Comparison of ENCODE assay signal across 4 worm cellular contexts in genomic region chrIV:7487554-7488456, ce11.
TF ChIP-seq lines count a peak whose summit lies in the region.

Gene his-60, minus strand, starts transcription at chrIV:7487992.
Gene his-59, plus strand, starts transcription at chrIV:7488249.

TF ChIP-seq in whole organism, L2 larva, 48 proteins besides CTCF, POLR2A, EP300 and RAD21 (continued from another document):
- no peak for TF ChIP-seq unc-55 (GFP tag; optimal IDR thresholded peaks at IDR 0.05; lab: Kevin White, UChicago)
- TF ChIP-seq nhr-11 (tag; optimal IDR thresholded peaks at IDR 0.05; lab: Kevin White, UChicago), result no peak
- no peak for TF ChIP-seq nhr-129 (tag; optimal IDR thresholded peaks at IDR 0.05; lab: Kevin White, UChicago)
- peak; percentile 11 for TF ChIP-seq sem-4 (tag; optimal IDR thresholded peaks at IDR 0.05; lab: Kevin White, UChicago)
- no peak for TF ChIP-seq lsy-2 (tag; optimal IDR thresholded peaks at IDR 0.05; lab: Kevin White, UChicago)
- peak; percentile 58 for TF ChIP-seq mab-5 (tag; optimal IDR thresholded peaks at IDR 0.05; lab: Kevin White, UChicago)
- TF ChIP-seq C34F6.9 (tag; optimal IDR thresholded peaks at IDR 0.05; lab: Kevin White, UChicago), result no peak
- no peak for TF ChIP-seq ztf-4 (tag; optimal IDR thresholded peaks at IDR 0.05; lab: Kevin White, UChicago)

TF ChIP-seq in whole organism, L4 larva, 104 proteins besides CTCF, POLR2A, EP300 and RAD21 (continued from another document and continues in another):
- TF ChIP-seq lin-1 (GFP tag; IDR thresholded peaks at IDR 0.05; lab: Robert Waterston, UW), result peak; percentile 37; the same call in 1 of the 2 replicates
- peak; percentile 76 for TF ChIP-seq hlh-11 (tag; optimal IDR thresholded peaks at IDR 0.05; lab: Kevin White, UChicago)
- peak; percentile 51 for TF ChIP-seq aha-1 (tag; lab: Kevin White, UChicago)
- peak; percentile 85 for TF ChIP-seq lim-7 (GFP tag; IDR thresholded peaks at IDR 0.05; lab: Robert Waterston, UW)
- TF ChIP-seq ztf-7 (tag; optimal IDR thresholded peaks at IDR 0.05; lab: Kevin White, UChicago), result no peak
- TF ChIP-seq madf-9 (GFP tag; conservative IDR thresholded peaks at IDR 0.05; lab: Robert Waterston, UW), result no peak
- no peak for TF ChIP-seq hlh-30 (tag; optimal IDR thresholded peaks at IDR 0.05; lab: Kevin White, UChicago; ENCODE audit: insufficient read depth)
- TF ChIP-seq lin-29 (GFP tag; IDR thresholded peaks at IDR 0.05; lab: Robert Waterston, UW), result no peak
- TF ChIP-seq duxl-1 (tag; optimal IDR thresholded peaks at IDR 0.05; lab: Kevin White, UChicago; ENCODE audit: poor library complexity), result no peak
- peak; percentile 59; the same call in 1 of the 2 replicates for TF ChIP-seq php-3 (GFP tag; IDR thresholded peaks at IDR 0.05; lab: Robert Waterston, UW)
- TF ChIP-seq pha-4 (GFP tag; IDR thresholded peaks at IDR 0.05; lab: Robert Waterston, UW), result peak; percentile 21
- no peak for TF ChIP-seq pha-4 (tag; optimal IDR thresholded peaks at IDR 0.05; lab: Kevin White, UChicago)
- no peak for TF ChIP-seq cey-2 (tag; optimal IDR thresholded peaks at IDR 0.05; lab: Kevin White, UChicago; ENCODE audit: borderline replicate concordance, insufficient read depth)
- TF ChIP-seq dpl-1 (GFP tag; optimal IDR thresholded peaks at IDR 0.05; lab: Kevin White, UChicago), result peak; percentile 43
- TF ChIP-seq nhr-6 (tag; optimal IDR thresholded peaks at IDR 0.05; lab: Kevin White, UChicago), result peak; percentile 82
- TF ChIP-seq lin-13 (GFP tag; optimal IDR thresholded peaks at IDR 0.05; lab: Kevin White, UChicago), result no peak
- TF ChIP-seq unc-39 (tag; optimal IDR thresholded peaks at IDR 0.05; lab: Kevin White, UChicago), result no peak
- TF ChIP-seq F10B5.3 (tag; optimal IDR thresholded peaks at IDR 0.05; lab: Kevin White, UChicago), result no peak
- TF ChIP-seq Y105C5A.15 (GFP tag; IDR thresholded peaks at IDR 0.05; lab: Robert Waterston, UW), result peak; percentile 50; the same call in 1 of the 2 replicates
- peak; percentile 48 for TF ChIP-seq lin-38 (GFP tag; IDR thresholded peaks at IDR 0.05; lab: Robert Waterston, UW)
- TF ChIP-seq ces-1 (GFP tag; optimal IDR thresholded peaks at IDR 0.05; lab: Kevin White, UChicago), result no peak
- TF ChIP-seq daf-12 (tag; optimal IDR thresholded peaks at IDR 0.05; lab: Kevin White, UChicago), result no peak
- TF ChIP-seq fos-1 (tag; optimal IDR thresholded peaks at IDR 0.05; lab: Kevin White, UChicago), result no peak
- no peak for TF ChIP-seq madf-5 (GFP tag; IDR thresholded peaks at IDR 0.05; lab: Robert Waterston, UW)
- peak; percentile 55 for TF ChIP-seq rbr-2 (tag; optimal IDR thresholded peaks at IDR 0.05; lab: Kevin White, UChicago)
- TF ChIP-seq F37D6.2 (tag; optimal IDR thresholded peaks at IDR 0.05; lab: Kevin White, UChicago), result no peak
- TF ChIP-seq lin-15B (tag; optimal IDR thresholded peaks at IDR 0.05; lab: Kevin White, UChicago), result no peak
- no peak for TF ChIP-seq snpc-4 (tag; optimal IDR thresholded peaks at IDR 0.05; lab: Kevin White, UChicago)
- no peak for TF ChIP-seq Y48G9A.11 (GFP tag; IDR thresholded peaks at IDR 0.05; lab: Robert Waterston, UW)
- TF ChIP-seq Y75B8A.6 (GFP tag; IDR thresholded peaks at IDR 0.05; lab: Robert Waterston, UW), result no peak
- peak; percentile 46; the same call in 1 of the 2 replicates for TF ChIP-seq nhr-42 (GFP tag; IDR thresholded peaks at IDR 0.05; lab: Robert Waterston, UW)
- TF ChIP-seq nhr-11 (tag; optimal IDR thresholded peaks at IDR 0.05; lab: Kevin White, UChicago), result no peak
- no peak for TF ChIP-seq unc-130 (GFP tag; optimal IDR thresholded peaks at IDR 0.05; lab: Kevin White, UChicago)
- no peak for TF ChIP-seq mxl-2 (GFP tag; conservative IDR thresholded peaks at IDR 0.05; lab: Robert Waterston, UW)
- no peak for TF ChIP-seq aly-2 (tag; optimal IDR thresholded peaks at IDR 0.05; lab: Kevin White, UChicago)
- TF ChIP-seq daf-8 (GFP tag; IDR thresholded peaks at IDR 0.05; lab: Robert Waterston, UW), result no peak
- peak; percentile 82 for TF ChIP-seq nhr-48 (tag; optimal IDR thresholded peaks at IDR 0.05; lab: Kevin White, UChicago)
- TF ChIP-seq egl-27 (tag; optimal IDR thresholded peaks at IDR 0.05; lab: Kevin White, UChicago), result no peak
- peak; percentile 23; the same call in 1 of the 2 replicates for TF ChIP-seq hmg-1.1 (GFP tag; IDR thresholded peaks at IDR 0.05; lab: Robert Waterston, UW)
- TF ChIP-seq ceh-44 (GFP tag; IDR thresholded peaks at IDR 0.05; lab: Robert Waterston, UW), result no peak
- TF ChIP-seq ceh-62 (tag; optimal IDR thresholded peaks at IDR 0.05; lab: Kevin White, UChicago), result no peak

TF ChIP-seq in whole organism, late embryonic, 69 proteins besides CTCF, POLR2A, EP300 and RAD21 (continued from another document):
- TF ChIP-seq elt-4 (tag; optimal IDR thresholded peaks at IDR 0.05; lab: Kevin White, UChicago) (no peak), ceh-19 (GFP tag; optimal IDR thresholded peaks at IDR 0.05; lab: Kevin White, UChicago) (no peak), elt-2 (tag; optimal IDR thresholded peaks at IDR 0.05; lab: Kevin White, UChicago) (peak; percentile 16), nhr-232 (tag; optimal IDR thresholded peaks at IDR 0.05; lab: Kevin White, UChicago) (no peak), unc-42 (tag; optimal IDR thresholded peaks at IDR 0.05; lab: Kevin White, UChicago) (no peak), ceh-34 (tag; optimal IDR thresholded peaks at IDR 0.05; lab: Kevin White, UChicago) (peak; percentile 77), zip-5 (tag; optimal IDR thresholded peaks at IDR 0.05; lab: Kevin White, UChicago) (no peak), ttx-3 (tag; optimal IDR thresholded peaks at IDR 0.05; lab: Kevin White, UChicago) (no peak), ceh-45 (GFP tag; IDR thresholded peaks at IDR 0.05; lab: Robert Waterston, UW) (no peak), gmeb-2 (tag; optimal IDR thresholded peaks at IDR 0.05; lab: Kevin White, UChicago) (no peak), pqm-1 (tag; optimal IDR thresholded peaks at IDR 0.05; lab: Kevin White, UChicago) (no peak), hlh-15 (tag; optimal IDR thresholded peaks at IDR 0.05; lab: Kevin White, UChicago) (no peak), ceh-24 (tag; optimal IDR thresholded peaks at IDR 0.05; lab: Kevin White, UChicago) (no peak), mec-3 (tag; optimal IDR thresholded peaks at IDR 0.05; lab: Kevin White, UChicago; ENCODE audit: borderline replicate concordance) (no peak), C08G9.2 (tag; optimal IDR thresholded peaks at IDR 0.05; lab: Kevin White, UChicago) (no peak), ceh-18 (tag; optimal IDR thresholded peaks at IDR 0.05; lab: Kevin White, UChicago) (no peak), madf-2 (tag; optimal IDR thresholded peaks at IDR 0.05; lab: Kevin White, UChicago) (no peak), pros-1 (tag; optimal IDR thresholded peaks at IDR 0.05; lab: Kevin White, UChicago) (peak; percentile 31), rnt-1 (tag; optimal IDR thresholded peaks at IDR 0.05; lab: Kevin White, UChicago) (no peak), eyg-1 (tag; optimal IDR thresholded peaks at IDR 0.05; lab: Kevin White, UChicago) (no peak), lin-11 (tag; optimal IDR thresholded peaks at IDR 0.05; lab: Kevin White, UChicago) (no peak), ztf-16 (tag; optimal IDR thresholded peaks at IDR 0.05; lab: Kevin White, UChicago) (peak; percentile 16), odd-2 (tag; optimal IDR thresholded peaks at IDR 0.05; lab: Kevin White, UChicago) (no peak), ama-1 (optimal IDR thresholded peaks at IDR 0.05; lab: Kevin White, UChicago) (peak; percentile 90), ceh-6 (GFP tag; optimal IDR thresholded peaks at IDR 0.05; lab: Kevin White, UChicago) (peak; percentile 0), sdc-2 (tag; optimal IDR thresholded peaks at IDR 0.05; lab: Kevin White, UChicago) (peak; percentile 57), ceh-14 (tag; optimal IDR thresholded peaks at IDR 0.05; lab: Kevin White, UChicago) (no peak), ceh-31 (tag; optimal IDR thresholded peaks at IDR 0.05; lab: Kevin White, UChicago) (peak; percentile 77), nfya-1 (tag; optimal IDR thresholded peaks at IDR 0.05; lab: Kevin White, UChicago) (peak; percentile 33), Y22D7AL.16 (tag; optimal IDR thresholded peaks at IDR 0.05; lab: Kevin White, UChicago) (no peak), dve-1 (tag; optimal IDR thresholded peaks at IDR 0.05; lab: Kevin White, UChicago) (no peak), C38D4.7 (GFP tag; optimal IDR thresholded peaks at IDR 0.05; lab: Kevin White, UChicago) (no peak), fkh-6 (tag; optimal IDR thresholded peaks at IDR 0.05; lab: Kevin White, UChicago) (no peak), tbx-7 (tag; optimal IDR thresholded peaks at IDR 0.05; lab: Kevin White, UChicago) (peak; percentile 19), ets-4 (tag; optimal IDR thresholded peaks at IDR 0.05; lab: Kevin White, UChicago) (no peak), pax-1 (tag; optimal IDR thresholded peaks at IDR 0.05; lab: Kevin White, UChicago) (no peak), pha-2 (tag; optimal IDR thresholded peaks at IDR 0.05; lab: Kevin White, UChicago) (no peak), ceh-2 (tag; optimal IDR thresholded peaks at IDR 0.05; lab: Kevin White, UChicago) (no peak), hlh-8 (tag; optimal IDR thresholded peaks at IDR 0.05; lab: Kevin White, UChicago) (no peak), unc-86 (tag; optimal IDR thresholded peaks at IDR 0.05; lab: Kevin White, UChicago) (no peak), hlh-6 (tag; optimal IDR thresholded peaks at IDR 0.05; lab: Kevin White, UChicago) (no peak), lim-6 (tag; optimal IDR thresholded peaks at IDR 0.05; lab: Kevin White, UChicago) (no peak), nhr-11 (tag; optimal IDR thresholded peaks at IDR 0.05; lab: Kevin White, UChicago) (no peak)

TF ChIP-seq in whole organism, mixed stage, embryonic, 35 proteins besides CTCF, POLR2A, EP300 and RAD21 (continued from another document):
- no peak for TF ChIP-seq elt-1 (tag; optimal IDR thresholded peaks at IDR 0.05; lab: Kevin White, UChicago; ENCODE audit: borderline replicate concordance, insufficient read depth)
- TF ChIP-seq mab-5 (tag; optimal IDR thresholded peaks at IDR 0.05; lab: Kevin White, UChicago), result no peak
- no peak for TF ChIP-seq blmp-1 (tag; optimal IDR thresholded peaks at IDR 0.05; lab: Kevin White, UChicago)
- peak; percentile 63 for TF ChIP-seq drap-1 (GFP tag; optimal IDR thresholded peaks at IDR 0.05; lab: Kevin White, UChicago)
- TF ChIP-seq M03D4.4 (tag; optimal IDR thresholded peaks at IDR 0.05; lab: Kevin White, UChicago), result peak; percentile 77
- TF ChIP-seq lsy-2 (tag; optimal IDR thresholded peaks at IDR 0.05; lab: Kevin White, UChicago), result peak; percentile 24
